Worm (Caenorhabditis elegans): ENCODE data around the gene cal-4.

The cal-4 gene

ce11 chrIV:10502345-10502744 lies 18.9 kb upstream of the cal-4 start (continued):
- TF ChIP-seq unc-86 (tag; optimal IDR thresholded peaks at IDR 0.05) (no peak), sptf-1 (tag; optimal IDR thresholded peaks at IDR 0.05) (no peak), lin-14 (GFP tag; optimal IDR thresholded peaks at IDR 0.05) (peak; percentile 75), jun-1 (tag; optimal IDR thresholded peaks at IDR 0.05) (peak; percentile 44), hlh-4 (tag; optimal IDR thresholded peaks at IDR 0.05) (no peak), skn-1 (tag; optimal IDR thresholded peaks at IDR 0.05) (no peak), lsy-2 (tag; optimal IDR thresholded peaks at IDR 0.05) (peak; percentile 4 to 64), aha-1 (tag; optimal IDR thresholded peaks at IDR 0.05) (no peak), zag-1 (tag; optimal IDR thresholded peaks at IDR 0.05) (no peak), F16B12.6 (tag; optimal IDR thresholded peaks at IDR 0.05) (no peak), nhr-12 (tag; optimal IDR thresholded peaks at IDR 0.05) (no peak), grh-1 (GFP tag; IDR thresholded peaks at IDR 0.05) (no peak), dpl-1 (GFP tag; optimal IDR thresholded peaks at IDR 0.05) (no peak), ceh-90 (tag; optimal IDR thresholded peaks at IDR 0.05) (no peak), ztf-4 (tag; optimal IDR thresholded peaks at IDR 0.05) (peak; percentile 23), snu-23 (GFP tag; optimal IDR thresholded peaks at IDR 0.05) (peak; percentile 47), sup-37 (GFP tag; optimal IDR thresholded peaks at IDR 0.05) (no peak), unc-98 (GFP tag; IDR thresholded peaks at IDR 0.05) (no peak), nhr-237 (tag; optimal IDR thresholded peaks at IDR 0.05) (peak; percentile 6), sox-4 (tag; optimal IDR thresholded peaks at IDR 0.05) (no peak), dsc-1 (tag; optimal IDR thresholded peaks at IDR 0.05) (peak; percentile 9), C04F5.9 (tag; optimal IDR thresholded peaks at IDR 0.05) (no peak), nhr-20 (tag; optimal IDR thresholded peaks at IDR 0.05) (peak; percentile 32), nhr-11 (tag; optimal IDR thresholded peaks at IDR 0.05) (no peak), nhr-85 (tag) (no peak), hpl-2 (GFP tag; optimal IDR thresholded peaks at IDR 0.05) (no peak), nhr-71 (tag; optimal IDR thresholded peaks at IDR 0.05) (peak; percentile 76), nhr-76 (tag; optimal IDR thresholded peaks at IDR 0.05) (no peak), Y116A8C.19 (tag; optimal IDR thresholded peaks at IDR 0.05; ENCODE audit: borderline replicate concordance) (no peak), rnt-1 (tag; optimal IDR thresholded peaks at IDR 0.05) (peak; percentile 68), nhr-77 (tag; optimal IDR thresholded peaks at IDR 0.05) (peak; percentile 68), pqm-1 (tag; optimal IDR thresholded peaks at IDR 0.05) (no peak), elt-3 (tag; optimal IDR thresholded peaks at IDR 0.05) (no peak), elt-2 (tag; optimal IDR thresholded peaks at IDR 0.05) (peak; percentile 73), fos-1 (tag; optimal IDR thresholded peaks at IDR 0.05) (no peak), xbp-1 (tag; optimal IDR thresholded peaks at IDR 0.05) (no peak), isw-1 (GFP tag; IDR thresholded peaks at IDR 0.05) (no peak), mep-1 (tag; optimal IDR thresholded peaks at IDR 0.05) (peak; percentile 40), efl-3 (GFP tag; optimal IDR thresholded peaks at IDR 0.05) (no peak)

- no peak for TF ChIP-seq hlh-17 (GFP tag; optimal IDR thresholded peaks at IDR 0.05; ENCODE audit: borderline replicate concordance)
- TF ChIP-seq tbx-2 (tag; optimal IDR thresholded peaks at IDR 0.05): peak; percentile 71
- no peak for TF ChIP-seq vab-15 (tag; optimal IDR thresholded peaks at IDR 0.05)
- TF ChIP-seq snu-23 (GFP tag; optimal IDR thresholded peaks at IDR 0.05): peak; percentile 76
- peak; percentile 71 for TF ChIP-seq egl-13 (tag; optimal IDR thresholded peaks at IDR 0.05)
- no peak for TF ChIP-seq nhr-76 (tag; optimal IDR thresholded peaks at IDR 0.05)
- peak; percentile 94 for TF ChIP-seq lin-14 (GFP tag; optimal IDR thresholded peaks at IDR 0.05)
- no peak for TF ChIP-seq aha-1 (tag; optimal IDR thresholded peaks at IDR 0.05)
- no peak for TF ChIP-seq pag-3 (tag; optimal IDR thresholded peaks at IDR 0.05; ENCODE audit: borderline replicate concordance, insufficient read depth)
- no peak for TF ChIP-seq nhr-90 (tag; optimal IDR thresholded peaks at IDR 0.05; ENCODE audit: poor library complexity)
- peak; percentile 47; the same call in 1 of the 2 replicates for TF ChIP-seq nhr-19 (GFP tag; conservative IDR thresholded peaks at IDR 0.05)
- peak; percentile 11 to 65 for TF ChIP-seq lsy-2 (tag; optimal IDR thresholded peaks at IDR 0.05)
- no peak for TF ChIP-seq ceh-63 (GFP tag; optimal IDR thresholded peaks at IDR 0.05)
- TF ChIP-seq snpc-4 (tag; optimal IDR thresholded peaks at IDR 0.05): no peak
- TF ChIP-seq dpl-1 (GFP tag; optimal IDR thresholded peaks at IDR 0.05): no peak
- peak; percentile 41 for TF ChIP-seq pax-3 (tag; optimal IDR thresholded peaks at IDR 0.05)
- no peak for TF ChIP-seq elt-3 (tag; optimal IDR thresholded peaks at IDR 0.05)
- TF ChIP-seq ceh-8 (GFP tag; optimal IDR thresholded peaks at IDR 0.05): peak; percentile 32
- TF ChIP-seq tlp-1 (tag; optimal IDR thresholded peaks at IDR 0.05): no peak
- no peak for TF ChIP-seq nhr-237 (tag; optimal IDR thresholded peaks at IDR 0.05)
- TF ChIP-seq hpl-2 (GFP tag; optimal IDR thresholded peaks at IDR 0.05): no peak
- TF ChIP-seq grh-1 (GFP tag; IDR thresholded peaks at IDR 0.05): no peak
- TF ChIP-seq unc-86 (tag; optimal IDR thresholded peaks at IDR 0.05): peak; percentile 73
- peak; percentile 27 for TF ChIP-seq skn-1 (tag; optimal IDR thresholded peaks at IDR 0.05)
- TF ChIP-seq dsc-1 (tag; optimal IDR thresholded peaks at IDR 0.05): peak; percentile 85
- TF ChIP-seq nhr-12 (tag; optimal IDR thresholded peaks at IDR 0.05): no peak
These were observed 17.4 kb upstream of the cal-4 start for ce11 chrIV:10503750-10504232.
